Worm (Caenorhabditis elegans): ENCODE data around the gene dhcr-24.

The dhcr-24 gene

ce11 chrX:2520461-2520860 is 43.5 kb downstream of the dhcr-24 start:
- TF ChIP-seq ceh-63 (GFP tag; optimal IDR thresholded peaks at IDR 0.05) (no peak), rnt-1 (tag; optimal IDR thresholded peaks at IDR 0.05) (peak; percentile 23)

ce11 chrX:2516949-2517696 is 46.8 kb downstream of the dhcr-24 start:
- peak; percentile 2 for TF ChIP-seq ceh-8 (GFP tag; optimal IDR thresholded peaks at IDR 0.05)
- TF ChIP-seq irx-1 (tag; optimal IDR thresholded peaks at IDR 0.05): no peak

ce11 chrX:2515224-2515623 is 48.7 kb downstream of the dhcr-24 start, which contains the start of gene syg-1:
Gene syg-1, minus strand, starts transcription at chrX:2515324.
- TF ChIP-seq aha-1 (tag; optimal IDR thresholded peaks at IDR 0.05): no peak
- no peak for TF ChIP-seq fkh-10 (GFP tag; optimal IDR thresholded peaks at IDR 0.05)
- TF ChIP-seq unc-86 (tag; optimal IDR thresholded peaks at IDR 0.05): no peak
- TF ChIP-seq unc-62 (GFP tag; optimal IDR thresholded peaks at IDR 0.05): no peak
- no peak for TF ChIP-seq jun-1 (tag; optimal IDR thresholded peaks at IDR 0.05)
- TF ChIP-seq ztf-4 (tag; optimal IDR thresholded peaks at IDR 0.05): no peak
- no peak for TF ChIP-seq ces-1 (GFP tag; optimal IDR thresholded peaks at IDR 0.05)
- no peak for TF ChIP-seq ceh-82 (tag; optimal IDR thresholded peaks at IDR 0.05)
- TF ChIP-seq ceh-8 (GFP tag; optimal IDR thresholded peaks at IDR 0.05): no peak
- no peak for TF ChIP-seq lsy-2 (tag; optimal IDR thresholded peaks at IDR 0.05)
- no peak for TF ChIP-seq dpl-1 (GFP tag; optimal IDR thresholded peaks at IDR 0.05)
- no peak for TF ChIP-seq sptf-1 (tag; optimal IDR thresholded peaks at IDR 0.05)
- no peak for TF ChIP-seq nhr-28 (tag; optimal IDR thresholded peaks at IDR 0.05)
- no peak for TF ChIP-seq nhr-85 (tag)
- TF ChIP-seq nhr-20 (tag; optimal IDR thresholded peaks at IDR 0.05): no peak
- TF ChIP-seq nhr-47 (tag; optimal IDR thresholded peaks at IDR 0.05): no peak
- no peak for TF ChIP-seq irx-1 (tag; optimal IDR thresholded peaks at IDR 0.05)
- TF ChIP-seq F16B12.6 (tag; optimal IDR thresholded peaks at IDR 0.05): no peak

ce11 chrX:2513667-2514198 is 50.2 kb downstream of the dhcr-24 start:
- TF ChIP-seq efl-1 (optimal IDR thresholded peaks at IDR 0.05) (no peak), efl-1 (GFP tag; optimal IDR thresholded peaks at IDR 0.05 in 1 of 2) (peak in 1 of 2 experiments; percentile 91), unc-62 (GFP tag; optimal IDR thresholded peaks at IDR 0.05) (no peak)

Measured in whole organism, L1 larva.